Worm (Caenorhabditis elegans) whole organism, L4 larva: Measurements from ENCODE around the gene nlp-16.
"Not testable (repeated sequence)": the region's sequence is repeated elsewhere in the genome, so short reads cannot be mapped to it uniquely, and the experiment has no call there.

ENCODE experiments used
- aly-2 ChIP-seq: sonication (generic microtip); optimal IDR thresholded peaks from 2 replicates; lab custom pipeline; 2018; ENCODE audit warnings: missing biosample characterization, missing genetic modification characterization
- ama-1 ChIP-seq: fragments of 150-350 bp; optimal IDR thresholded peaks from 2 replicates; lab custom pipeline; 2014; ENCODE audit warnings: inconsistent platforms, mixed read lengths
- arid-1 ChIP-seq: fragments of 200-800 bp; sonication (Bioruptor generic); conservative IDR thresholded peaks from 2 replicates; pipeline ENCODE4 v1.3.6; 2022; ENCODE audit warnings: missing genetic modification reagents, missing genetic modification characterization, missing compliant biosample characterization
- daf-8 ChIP-seq: fragments of 200-800 bp; sonication (Bioruptor generic); IDR thresholded peaks from 2 replicates; pipeline ENCODE4 v1.3.6; 2022; ENCODE audit warnings: missing genetic modification characterization, missing compliant biosample characterization
- lir-3 ChIP-seq: sonication (generic microtip); optimal IDR thresholded peaks from 2 replicates; lab custom pipeline; 2016; ENCODE audit warnings: mild to moderate bottlenecking, missing genetic modification characterization, missing compliant biosample characterization
- nhr-77 ChIP-seq: fragments of 150-350 bp; optimal IDR thresholded peaks from 2 replicates; lab custom pipeline; 2014; ENCODE audit warnings: missing biosample characterization, missing genetic modification characterization
- tag-97 ChIP-seq: fragments of 200-800 bp; sonication (Bioruptor generic); IDR thresholded peaks from 2 replicates; pipeline ENCODE4 v1.3.6; 2022; ENCODE audit warnings: missing genetic modification characterization, missing compliant biosample characterization
- unc-130 ChIP-seq: sonication (generic microtip); optimal IDR thresholded peaks from 2 replicates; lab custom pipeline; 2016; ENCODE audit warnings: missing genetic modification reagents, missing genetic modification characterization, missing compliant biosample characterization
- unc-62 ChIP-seq, 3 experiments: fragments of 150-350 bp in 1 of 3; sonication (generic microtip); optimal IDR thresholded peaks in 2 of 3; peaks in 1 of 3; 1 replicate in 1 of 3; 2 replicates in 2 of 3; lab custom pipeline; 2014 to 2017; ENCODE audit warnings: missing biosample characterization in 3 of 3, missing genetic modification characterization in 3 of 3, missing genetic modification reagents in 3 of 3, missing genotype in 1 of 3
- zag-1 ChIP-seq: fragments of 150-350 bp; optimal IDR thresholded peaks from 2 replicates; lab custom pipeline; 2014; ENCODE audit warnings: missing biosample characterization, missing genetic modification characterization

DNA sequence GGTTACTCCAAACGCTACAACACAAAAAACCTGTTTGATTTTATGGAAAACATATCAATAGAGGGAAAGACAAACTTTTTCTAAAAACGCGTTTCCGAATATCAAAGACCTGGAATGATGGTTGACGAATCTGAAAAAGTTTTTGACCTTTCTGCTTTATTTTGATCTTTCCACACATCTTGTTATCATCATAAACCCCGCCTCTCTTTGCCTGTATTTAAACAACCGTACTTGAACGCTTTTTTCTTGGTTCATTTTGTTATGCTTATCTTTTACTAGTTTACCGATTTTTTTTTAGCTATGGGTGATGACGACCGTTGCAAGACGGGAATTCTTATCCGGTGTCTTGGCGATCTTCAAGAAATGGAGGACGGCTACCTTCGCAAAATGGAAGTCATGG is 6.6 kb downstream of the nlp-16 start, which contains the start of gene T13A10.2:
- not testable (repeated sequence) for TF ChIP-seq daf-8 (GFP tag; lab: Robert Waterston, UW); lir-3 (tag; lab: Kevin White, UChicago); arid-1 (GFP tag; lab: Robert Waterston, UW); aly-2 (tag; lab: Kevin White, UChicago); ama-1 (lab: Kevin White, UChicago); unc-62 (GFP tag; optimal IDR thresholded peaks at IDR 0.05 in 1 of 2; lab: Kevin White, UChicago); unc-62 (tag; optimal IDR thresholded peaks at IDR 0.05; lab: Kevin White, UChicago); unc-130 (GFP tag; lab: Kevin White, UChicago); nhr-77 (tag; lab: Kevin White, UChicago); zag-1; tag-97 (GFP tag; lab: Robert Waterston, UW)
